Fruit fly (Drosophila melanogaster) whole organism, pupa: ENCODE data around the gene CG45413.

ENCODE experiments used
- CG10348 ChIP-seq: fragments of 200-800 bp; sonication (Bioruptor generic); IDR thresholded peaks from 2 replicates; pipeline ENCODE4 v1.3.6; 2022; ENCODE audit warnings: missing biosample characterization, missing genetic modification characterization
- CG12605 ChIP-seq: fragments of 200-800 bp; sonication (Bioruptor generic); IDR thresholded peaks from 2 replicates; pipeline ENCODE4 v1.3.6; 2022; ENCODE audit warnings: missing biosample characterization, missing genetic modification characterization
- CG13204 ChIP-seq: fragments of 200-800 bp; sonication (Bioruptor generic); optimal IDR thresholded peaks from 2 replicates; lab custom pipeline; 2018; ENCODE audit warnings: missing biosample characterization, mild to moderate bottlenecking, missing genetic modification characterization, moderate library complexity
- CG14655 ChIP-seq: fragments of 200-800 bp; sonication (Bioruptor generic); optimal IDR thresholded peaks from 3 replicates; lab custom pipeline; 2017; ENCODE audit warnings: mild to moderate bottlenecking, missing biosample characterization, missing genetic modification reagents, missing genetic modification characterization
- CG15710 ChIP-seq: fragments of 200-800 bp; sonication (Bioruptor generic); optimal IDR thresholded peaks from 2 replicates; lab custom pipeline; 2018; ENCODE audit warnings: missing biosample characterization, mild to moderate bottlenecking, missing genetic modification characterization, moderate library complexity
- CG17806 ChIP-seq: fragments of 200-800 bp; sonication (Bioruptor generic); optimal IDR thresholded peaks from 2 replicates; lab custom pipeline; 2018; ENCODE audit warnings: missing biosample characterization, mild to moderate bottlenecking, missing genetic modification characterization, moderate library complexity
- CG32121 ChIP-seq: fragments of 200-800 bp; sonication (Bioruptor generic); IDR thresholded peaks from 2 replicates; pipeline ENCODE4 v1.3.6; 2022; ENCODE audit warnings: missing biosample characterization, missing genetic modification characterization
- CG4496 ChIP-seq: fragments of 200-800 bp; sonication (Bioruptor generic); IDR thresholded peaks from 3 replicates; pipeline ENCODE4 v1.3.6; 2022; ENCODE audit warnings: missing biosample characterization, missing genetic modification characterization
- CG8159 ChIP-seq: fragments of 200-800 bp; sonication (Bioruptor generic); optimal IDR thresholded peaks from 3 replicates; lab custom pipeline; 2018; ENCODE audit warnings: missing biosample characterization, mild to moderate bottlenecking, missing genetic modification characterization, moderate library complexity
- CG8301 ChIP-seq: fragments of 200-800 bp; sonication (Bioruptor generic); optimal IDR thresholded peaks from 2 replicates; lab custom pipeline; 2018; ENCODE audit warnings: missing biosample characterization, mild to moderate bottlenecking, missing genetic modification characterization
- CG9948 ChIP-seq: fragments of 200-800 bp; sonication (Bioruptor generic); optimal IDR thresholded peaks from 2 replicates; lab custom pipeline; 2018; ENCODE audit warnings: missing biosample characterization, mild to moderate bottlenecking, missing genetic modification characterization, moderate library complexity
- D1 ChIP-seq: fragments of 200-800 bp; sonication (Bioruptor generic); optimal IDR thresholded peaks from 2 replicates; lab custom pipeline; 2018; ENCODE audit warnings: missing biosample characterization, mild to moderate bottlenecking, missing genetic modification characterization, moderate library complexity
- EcR ChIP-seq: fragments of 200-800 bp; sonication (Bioruptor generic); optimal IDR thresholded peaks from 3 replicates; lab custom pipeline; 2019; ENCODE audit warnings: missing biosample characterization, missing genetic modification characterization, mild to moderate bottlenecking, moderate library complexity, missing genetic modification reagents
- Ets98B ChIP-seq: fragments of 200-800 bp; sonication (Bioruptor generic); IDR thresholded peaks from 2 replicates; pipeline ENCODE4 v1.3.6; 2022; ENCODE audit warnings: missing biosample characterization, missing genetic modification characterization
- Pif1A ChIP-seq: fragments of 200-800 bp; sonication (Bioruptor generic); optimal IDR thresholded peaks from 3 replicates; lab custom pipeline; 2016; ENCODE audit warnings: missing biosample characterization, missing genetic modification characterization
- Pif1B ChIP-seq: fragments of 200-800 bp; sonication (Bioruptor generic); optimal IDR thresholded peaks from 3 replicates; lab custom pipeline; 2016; ENCODE audit warnings: missing biosample characterization, missing genetic modification characterization
- Snoo ChIP-seq: fragments of 200-800 bp; sonication (Bioruptor generic); optimal IDR thresholded peaks from 3 replicates; lab custom pipeline; 2017; ENCODE audit warnings: missing biosample characterization, mild to moderate bottlenecking, missing genetic modification characterization, inconsistent platforms
- fd96Ca ChIP-seq: fragments of 200-800 bp; sonication (Bioruptor generic); IDR thresholded peaks from 3 replicates; pipeline ENCODE4 v1.3.6; 2022; ENCODE audit warnings: missing biosample characterization, missing genetic modification characterization
- gl ChIP-seq: fragments of 200-800 bp; sonication (Bioruptor generic); optimal IDR thresholded peaks from 2 replicates; lab custom pipeline; 2018; ENCODE audit warnings: missing biosample characterization, mild to moderate bottlenecking, missing genetic modification characterization
- rn ChIP-seq: fragments of 200-800 bp; sonication (Bioruptor generic); IDR thresholded peaks from 2 replicates; pipeline ENCODE4 v1.3.6; 2022; ENCODE audit warnings: missing biosample characterization, missing genetic modification characterization

The CG45413 gene

DNA sequence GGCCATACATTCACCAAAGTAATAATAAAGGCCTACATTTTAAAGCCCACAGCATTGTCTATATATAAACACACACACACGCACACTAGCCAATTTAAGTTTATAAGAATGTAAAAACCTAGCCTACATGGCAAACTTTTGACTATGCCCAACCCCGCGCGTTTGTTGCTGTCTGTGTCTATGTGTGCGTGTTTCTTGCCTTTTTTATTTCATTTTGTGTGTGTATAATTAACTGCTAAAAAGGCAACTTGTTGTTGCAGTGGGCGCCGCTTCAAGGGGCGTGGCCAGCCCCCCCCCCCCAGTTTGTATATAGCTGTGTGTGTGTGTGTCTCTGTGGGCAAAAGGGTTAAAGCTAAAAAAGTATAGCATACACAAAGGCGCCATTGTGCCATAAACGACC is 13.6 kb upstream of the CG45413 start:
- TF ChIP-seq CG8159 (tag; lab: Kevin White, UChicago) (no peak), Pif1A (GFP tag; lab: Kevin White, UChicago) (no peak), fd96Ca (GFP tag; lab: Robert Waterston, UW) (no peak), CG15710 (no peak), CG12605 (GFP tag; lab: Robert Waterston, UW) (no peak), CG8301 (tag; lab: Kevin White, UChicago) (no peak), EcR (GFP tag; lab: Kevin White, UChicago) (no peak), CG10348 (no peak), D1 (tag; lab: Kevin White, UChicago) (no peak), Snoo (no peak), gl (tag; lab: Kevin White, UChicago) (no peak), rn (no peak), CG32121 (GFP tag; lab: Robert Waterston, UW) (no peak)

DNA sequence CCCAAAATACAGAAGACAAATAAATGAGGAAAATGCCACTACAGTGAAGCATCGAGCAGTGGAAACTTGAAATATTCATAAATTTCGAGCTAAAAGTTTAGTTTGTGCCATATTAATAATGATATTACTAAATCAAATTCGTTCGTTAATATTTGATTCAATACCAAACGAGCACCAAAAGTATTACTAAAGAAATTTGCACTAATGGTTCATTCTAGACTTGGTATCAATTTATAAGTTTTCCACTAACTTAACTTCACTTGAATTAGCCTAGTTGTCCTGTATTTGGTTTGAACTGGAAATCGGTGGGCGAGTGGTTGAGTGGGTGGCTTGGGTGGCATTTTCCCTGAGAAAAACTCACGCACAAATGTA is 12.2 kb upstream of the CG45413 start:
- TF ChIP-seq CG12605 (GFP tag; lab: Robert Waterston, UW) (no peak), EcR (GFP tag; lab: Kevin White, UChicago) (no peak), Pif1A (GFP tag; lab: Kevin White, UChicago) (no peak), Pif1B (no peak), CG32121 (GFP tag; lab: Robert Waterston, UW) (no peak), CG13204 (GFP tag; lab: Kevin White, UChicago) (no peak), CG4496 (no peak), gl (tag; lab: Kevin White, UChicago) (no peak), rn (no peak), CG8159 (tag; lab: Kevin White, UChicago) (no peak), CG15710 (no peak), CG9948 (no peak), CG8301 (tag; lab: Kevin White, UChicago) (no peak), CG17806 (tag; lab: Kevin White, UChicago) (no peak), CG10348 (no peak), Ets98B (GFP tag; lab: Robert Waterston, UW) (no peak), fd96Ca (GFP tag; lab: Robert Waterston, UW) (no peak), CG14655 (GFP tag; lab: Kevin White, UChicago) (no peak), Snoo (no peak)

DNA sequence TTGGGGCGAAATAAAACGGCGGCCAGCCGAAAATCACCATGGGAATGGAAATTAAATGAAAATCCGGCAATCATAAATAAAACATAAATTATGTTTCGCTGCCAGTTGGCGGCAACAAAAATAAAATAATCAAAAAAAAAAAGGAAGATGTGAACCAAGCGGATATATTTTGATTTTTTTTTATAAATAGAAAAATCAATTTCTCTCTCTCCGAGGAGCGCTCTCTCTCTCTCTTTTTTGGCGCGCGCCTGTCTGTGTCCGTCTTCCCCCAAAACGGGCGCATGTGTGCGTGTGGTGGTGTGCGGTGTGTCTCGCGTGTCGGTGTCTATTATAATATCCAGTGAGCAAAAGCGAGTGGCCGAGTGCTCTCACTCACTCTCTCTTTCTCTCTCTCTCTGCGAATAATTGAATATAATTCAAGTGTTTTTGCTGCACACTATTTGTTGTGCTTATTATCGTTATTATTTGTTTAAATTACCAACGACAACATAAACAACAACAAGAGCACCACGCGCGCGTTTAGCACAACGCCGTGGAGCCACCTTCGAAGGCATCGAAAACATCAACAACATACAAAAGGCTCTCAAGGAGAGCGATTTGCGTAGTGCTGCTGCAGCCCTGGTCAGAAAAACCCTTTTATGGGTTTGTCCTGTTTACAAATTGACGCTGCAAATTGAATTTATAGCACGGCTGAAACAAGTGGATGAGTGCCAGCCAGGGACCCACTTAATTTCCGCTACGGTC is 11.6 kb upstream of the CG45413 start:
- TF ChIP-seq CG8301 (tag; lab: Kevin White, UChicago) (no peak), CG4496 (peak; percentile 47; the same call in 1 of the 3 replicates), CG12605 (GFP tag; lab: Robert Waterston, UW) (peak; percentile 36; the same call in 1 of the 2 replicates), CG14655 (GFP tag; lab: Kevin White, UChicago) (peak; percentile 35), Pif1B (no peak), Ets98B (GFP tag; lab: Robert Waterston, UW) (peak; percentile 39)

DNA sequence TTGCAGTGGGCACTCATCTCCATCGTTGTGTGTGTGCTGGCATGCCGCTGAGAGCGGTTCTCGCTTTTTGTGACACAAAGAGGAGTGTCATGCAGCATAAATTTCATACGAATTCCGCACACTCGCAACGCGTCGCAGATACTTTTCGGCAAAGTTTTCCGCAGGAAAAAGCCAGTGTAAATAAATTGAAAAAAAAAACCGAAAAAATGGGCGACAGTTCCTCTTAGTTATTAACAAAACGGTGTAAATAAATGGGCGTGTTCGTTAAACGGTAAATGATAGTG is 11.0 kb upstream of the CG45413 start, which contains the start of gene tow:
tow (plus strand) TSS at position 26 of the 284 bp plus-strand sequence.
- TF ChIP-seq CG4496 (0 out of 3 replicates have a peak, but pooled peaks have one; percentile 7), EcR (GFP tag; lab: Kevin White, UChicago) (no peak)

DNA sequence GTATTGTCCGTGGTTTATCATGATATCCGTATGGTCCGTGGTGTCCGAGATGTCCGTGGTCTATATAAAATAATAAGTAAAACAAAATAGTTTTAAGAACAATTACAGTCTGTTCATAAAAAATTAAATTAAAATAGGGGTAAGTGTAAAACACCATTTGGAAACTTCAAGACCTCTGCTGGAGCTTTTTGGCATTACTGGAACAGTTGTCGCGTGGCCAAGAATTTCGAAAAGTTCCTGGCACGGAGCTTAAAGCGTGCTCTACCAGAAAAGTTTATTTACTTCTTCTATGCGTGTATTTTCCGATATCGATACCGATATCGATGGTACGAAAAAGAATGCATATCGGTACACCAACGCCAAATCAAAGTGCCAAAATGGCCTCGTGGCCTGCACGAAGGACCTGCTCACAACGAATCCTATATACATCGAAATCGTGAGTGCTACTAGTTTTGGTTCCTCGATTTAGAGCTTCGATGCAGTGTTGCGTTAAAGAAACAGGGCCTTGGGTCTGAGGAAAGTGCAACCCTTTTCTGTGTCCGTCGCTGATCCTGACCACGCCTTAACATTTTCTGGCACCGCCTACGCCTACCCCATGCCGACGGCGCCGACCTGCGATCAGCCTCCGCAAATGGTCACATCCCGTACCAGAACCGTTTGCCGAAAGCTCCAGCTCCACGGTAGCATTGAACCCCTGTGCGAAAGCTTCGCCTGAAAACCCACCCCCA is 10.5 kb upstream of the CG45413 start:
- TF ChIP-seq Pif1B (no peak), CG4496 (no peak), CG8301 (tag; lab: Kevin White, UChicago) (no peak), CG8159 (tag; lab: Kevin White, UChicago) (no peak), CG13204 (GFP tag; lab: Kevin White, UChicago) (no peak), CG15710 (no peak), CG12605 (GFP tag; lab: Robert Waterston, UW) (no peak), fd96Ca (GFP tag; lab: Robert Waterston, UW) (no peak), CG10348 (no peak), Ets98B (GFP tag; lab: Robert Waterston, UW) (no peak), CG17806 (tag; lab: Kevin White, UChicago) (no peak), EcR (GFP tag; lab: Kevin White, UChicago) (no peak), gl (tag; lab: Kevin White, UChicago) (no peak), CG14655 (GFP tag; lab: Kevin White, UChicago) (no peak), D1 (tag; lab: Kevin White, UChicago) (no peak)
- TF ChIP-seq, all 21 proteins: peak for 0

DNA sequence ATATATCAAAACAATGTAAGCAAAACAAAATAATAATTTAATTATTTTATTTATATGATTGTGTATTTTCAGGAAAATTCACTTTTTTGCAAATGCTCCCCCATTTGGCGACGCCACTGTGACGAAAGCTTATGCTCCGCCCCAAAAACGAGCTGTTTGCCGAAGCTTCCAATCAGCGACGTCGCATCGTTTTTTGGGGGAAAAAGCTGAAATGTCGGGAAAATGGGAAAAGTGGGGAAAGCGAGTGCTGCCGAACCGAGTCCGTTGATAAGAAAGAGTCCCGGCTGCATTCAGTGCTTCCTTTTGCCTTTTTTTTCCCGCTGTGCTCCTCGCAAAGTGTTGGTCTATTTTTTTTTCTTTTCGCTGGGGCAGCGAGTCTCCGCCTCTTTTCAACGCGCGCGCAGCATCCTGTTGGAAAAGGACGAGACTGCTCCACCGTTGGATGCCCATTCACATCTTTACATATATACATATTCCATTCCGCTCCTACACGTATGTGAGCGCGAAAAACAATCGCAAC is 3.1 kb upstream of the CG45413 start:
- TF ChIP-seq EcR (GFP tag; lab: Kevin White, UChicago): no peak
- no peak for TF ChIP-seq Pif1A (GFP tag; lab: Kevin White, UChicago)
- TF ChIP-seq CG13204 (GFP tag; lab: Kevin White, UChicago): no peak
- TF ChIP-seq fd96Ca (GFP tag; lab: Robert Waterston, UW): peak; percentile 29; the same call in 1 of the 3 replicates
- TF ChIP-seq Ets98B (GFP tag; lab: Robert Waterston, UW): peak; percentile 18; the same call in 1 of the 2 replicates
- TF ChIP-seq Pif1B: no peak
- TF ChIP-seq CG12605 (GFP tag; lab: Robert Waterston, UW): peak; percentile 73
- peak; percentile 9 for TF ChIP-seq CG14655 (GFP tag; lab: Kevin White, UChicago)
- TF ChIP-seq CG4496: peak; percentile 65
